Worm (Caenorhabditis elegans) whole organism, young adult: ENCODE measurements around the gene chil-27.

Experiments used
- B0336.3 ChIP-seq: fragments of 200-800 bp; sonication (Bioruptor generic); IDR thresholded peaks from 2 replicates; pipeline ENCODE4 v1.3.6; 2022; ENCODE audit warnings: missing genetic modification characterization, missing compliant biosample characterization
- C06A6.2 ChIP-seq: fragments of 200-800 bp; sonication (Bioruptor generic); conservative IDR thresholded peaks from 2 replicates; pipeline ENCODE4 v1.3.6; 2022; ENCODE audit warnings: missing genetic modification characterization, missing compliant biosample characterization
- F57A8.1 ChIP-seq: fragments of 200-800 bp; sonication (Bioruptor generic); optimal IDR thresholded peaks from 2 replicates; lab custom pipeline; 2018; ENCODE audit warnings: mild to moderate bottlenecking, missing genetic modification characterization, moderate library complexity, missing compliant biosample characterization
- K11D2.4 ChIP-seq: fragments of 200-800 bp; sonication (Bioruptor generic); IDR thresholded peaks from 2 replicates; pipeline ENCODE4 v1.3.6; 2022; ENCODE audit warnings: missing genetic modification reagents, missing genetic modification characterization, missing compliant biosample characterization
- Y67H2A.10 ChIP-seq: fragments of 200-800 bp; sonication (Bioruptor generic); conservative IDR thresholded peaks from 2 replicates; pipeline ENCODE4 v1.3.6; 2022; ENCODE audit warnings: missing genetic modification reagents, missing genetic modification characterization, missing compliant biosample characterization
- ZK185.1 ChIP-seq: sonication (generic microtip); optimal IDR thresholded peaks from 2 replicates; lab custom pipeline; 2016; ENCODE audit warnings: mild to moderate bottlenecking, missing genetic modification characterization, missing compliant biosample characterization; ENCODE audit not compliant: poor library complexity, severe bottlenecking
- aptf-3 ChIP-seq: fragments of 200-800 bp; sonication (Bioruptor generic); IDR thresholded peaks from 2 replicates; pipeline ENCODE4 v1.3.6; 2022; ENCODE audit warnings: missing genetic modification characterization, missing compliant biosample characterization
- athp-1 ChIP-seq: sonication (generic microtip); optimal IDR thresholded peaks from 2 replicates; lab custom pipeline; 2017; ENCODE audit warnings: mild to moderate bottlenecking, missing genetic modification characterization, missing compliant biosample characterization
- bed-1 ChIP-seq: fragments of 200-800 bp; sonication (Bioruptor generic); IDR thresholded peaks from 2 replicates; pipeline ENCODE4 v1.3.6; 2022; ENCODE audit warnings: missing genetic modification reagents, missing genetic modification characterization, missing compliant biosample characterization
- bed-2 ChIP-seq: fragments of 200-800 bp; sonication (Bioruptor generic); IDR thresholded peaks from 2 replicates; pipeline ENCODE4 v1.3.6; 2022; ENCODE audit warnings: missing genetic modification reagents, missing genetic modification characterization, missing compliant biosample characterization
- ccch-3 ChIP-seq: fragments of 200-800 bp; sonication (Bioruptor generic); optimal IDR thresholded peaks from 2 replicates; lab custom pipeline; 2018; ENCODE audit warnings: mild to moderate bottlenecking, missing genetic modification characterization, missing compliant biosample characterization
- cebp-2 ChIP-seq: fragments of 200-800 bp; sonication (Bioruptor generic); IDR thresholded peaks from 2 replicates; pipeline ENCODE4 v1.3.6; 2022; ENCODE audit warnings: missing genetic modification characterization, missing compliant biosample characterization
- ceh-40 ChIP-seq: fragments of 200-800 bp; sonication (Bioruptor generic); IDR thresholded peaks from 2 replicates; pipeline ENCODE4 v1.3.6; 2022; ENCODE audit warnings: missing genetic modification characterization, missing compliant biosample characterization
- dox-1 ChIP-seq: fragments of 200-800 bp; sonication (Bioruptor generic); IDR thresholded peaks from 2 replicates; pipeline ENCODE4 v1.3.6; 2022; ENCODE audit warnings: missing genetic modification reagents, missing genetic modification characterization, missing compliant biosample characterization
- dpff-1 ChIP-seq: sonication (generic microtip); optimal IDR thresholded peaks from 2 replicates; lab custom pipeline; 2017; ENCODE audit warnings: mild to moderate bottlenecking, missing genetic modification characterization, missing compliant biosample characterization
- egl-44 ChIP-seq: fragments of 200-800 bp; sonication (Bioruptor generic); IDR thresholded peaks from 2 replicates; pipeline ENCODE4 v1.3.6; 2022; ENCODE audit warnings: missing genetic modification reagents, missing genetic modification characterization, missing compliant biosample characterization
- ets-4 ChIP-seq: fragments of 200-800 bp; sonication (Bioruptor generic); optimal IDR thresholded peaks from 2 replicates; lab custom pipeline; 2018; ENCODE audit warnings: mild to moderate bottlenecking, missing genetic modification characterization, missing compliant biosample characterization
- hlh-26 ChIP-seq: fragments of 200-800 bp; sonication (Bioruptor generic); conservative IDR thresholded peaks from 2 replicates; pipeline ENCODE4 v1.3.6; 2022; ENCODE audit warnings: missing genetic modification reagents, missing genetic modification characterization, missing compliant biosample characterization
- hrde-1 ChIP-seq: sonication (generic microtip); optimal IDR thresholded peaks from 2 replicates; lab custom pipeline; 2016; ENCODE audit warnings: missing genetic modification characterization, mild to moderate bottlenecking, missing compliant biosample characterization, moderate library complexity, missing genotype, missing genetic modification reagents, borderline replicate concordance
- let-607 ChIP-seq, 2 experiments: fragments of 200-800 bp in 1 of 2; sonication (Bioruptor generic) in 1 of 2; sonication (generic microtip) in 1 of 2; optimal IDR thresholded peaks; 2 replicates each; lab custom pipeline; 2016 to 2018; ENCODE audit warnings: mild to moderate bottlenecking in 2 of 2, missing compliant biosample characterization in 2 of 2, missing genetic modification characterization in 2 of 2, moderate library complexity in 2 of 2, missing genotype in 1 of 2
- madf-10 ChIP-seq: sonication (generic microtip); optimal IDR thresholded peaks from 2 replicates; lab custom pipeline; 2016; ENCODE audit warnings: mild to moderate bottlenecking, missing genetic modification characterization, missing compliant biosample characterization
- mcd-1 ChIP-seq: fragments of 200-800 bp; sonication (Bioruptor generic); IDR thresholded peaks from 2 replicates; pipeline ENCODE4 v1.3.6; 2022; ENCODE audit warnings: missing genetic modification reagents, missing genetic modification characterization, missing compliant biosample characterization
- mxl-1 ChIP-seq: sonication (generic microtip); optimal IDR thresholded peaks from 2 replicates; lab custom pipeline; 2016; ENCODE audit warnings: missing genetic modification characterization, missing compliant biosample characterization
- nhr-80 ChIP-seq: sonication (generic microtip); optimal IDR thresholded peaks from 2 replicates; lab custom pipeline; 2016; ENCODE audit warnings: missing genetic modification characterization, missing compliant biosample characterization
- nhr-90 ChIP-seq: sonication (generic microtip); optimal IDR thresholded peaks from 2 replicates; lab custom pipeline; 2016; ENCODE audit warnings: missing genotype, mild to moderate bottlenecking, missing genetic modification characterization, missing compliant biosample characterization
- repo-1 ChIP-seq: sonication (generic microtip); optimal IDR thresholded peaks from 2 replicates; lab custom pipeline; 2017; ENCODE audit warnings: mild to moderate bottlenecking, missing genetic modification characterization, missing compliant biosample characterization
- sdz-38 ChIP-seq: sonication (generic microtip); optimal IDR thresholded peaks from 2 replicates; lab custom pipeline; 2016; ENCODE audit warnings: missing genotype, missing genetic modification characterization, missing compliant biosample characterization
- sea-2 ChIP-seq: fragments of 200-800 bp; sonication (Bioruptor generic); IDR thresholded peaks from 2 replicates; pipeline ENCODE4 v1.3.6; 2022; ENCODE audit warnings: missing genetic modification characterization, missing compliant biosample characterization
- tbp1 ChIP-seq: fragments of 200-800 bp; sonication (Bioruptor generic); optimal IDR thresholded peaks from 2 replicates; lab custom pipeline; 2018; ENCODE audit warnings: mild to moderate bottlenecking, missing genetic modification characterization, missing compliant biosample characterization
- tbx-9 ChIP-seq: sonication (generic microtip); optimal IDR thresholded peaks from 2 replicates; lab custom pipeline; 2016; ENCODE audit warnings: borderline replicate concordance, missing genetic modification characterization, inconsistent platforms, missing compliant biosample characterization
- tlf-1 ChIP-seq: fragments of 200-800 bp; sonication (Bioruptor generic); optimal IDR thresholded peaks from 2 replicates; lab custom pipeline; 2018; ENCODE audit warnings: mild to moderate bottlenecking, missing genetic modification characterization, missing compliant biosample characterization
- unc-62 ChIP-seq: fragments of 150-350 bp; optimal IDR thresholded peaks from 2 replicates; lab custom pipeline; 2014; ENCODE audit warnings: missing biosample characterization, missing genetic modification reagents, missing genetic modification characterization
- zfh-2 ChIP-seq: fragments of 200-800 bp; sonication (Bioruptor generic); conservative IDR thresholded peaks from 2 replicates; pipeline ENCODE4 v1.3.6; 2022; ENCODE audit warnings: missing genetic modification reagents, missing genetic modification characterization, missing compliant biosample characterization
- ztf-22 ChIP-seq: fragments of 200-800 bp; sonication (Bioruptor generic); optimal IDR thresholded peaks from 2 replicates; lab custom pipeline; 2018; ENCODE audit warnings: mild to moderate bottlenecking, missing genetic modification characterization, moderate library complexity, missing compliant biosample characterization
- ztf-25 ChIP-seq: fragments of 200-800 bp; sonication (Bioruptor generic); IDR thresholded peaks from 2 replicates; pipeline ENCODE4 v1.3.6; 2022; ENCODE audit warnings: missing genetic modification reagents, missing genetic modification characterization, missing compliant biosample characterization

chil-27 gene

DNA sequence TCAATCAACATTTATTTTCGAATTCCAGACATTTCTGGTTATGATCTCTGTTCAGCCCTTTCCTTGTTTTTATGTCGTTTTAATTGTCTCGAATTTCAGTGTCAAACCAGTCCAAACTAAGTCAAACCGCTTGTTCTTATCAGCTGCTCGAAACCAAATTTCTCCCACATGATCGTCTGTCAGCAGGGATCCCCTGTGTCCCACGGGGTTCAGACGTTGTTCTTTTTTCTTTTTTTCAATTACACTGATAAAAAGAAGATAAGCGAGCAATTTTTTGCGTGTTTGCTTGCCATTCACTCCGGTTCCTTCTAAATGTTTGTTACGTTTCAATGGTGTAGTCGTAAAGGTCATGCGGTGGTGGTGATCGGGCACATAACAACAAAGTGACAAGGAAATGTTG lies 24.3 kb downstream of the chil-27 start (continued):
- no peak for TF ChIP-seq dpff-1 (tag; lab: Kevin White, UChicago)
- TF ChIP-seq unc-62 (GFP tag; lab: Kevin White, UChicago) = peak; percentile 46
- TF ChIP-seq Y67H2A.10 (GFP tag; lab: Robert Waterston, UW) = no peak
- TF ChIP-seq nhr-90 (tag; lab: Kevin White, UChicago) = no peak
- no peak for TF ChIP-seq bed-1
- peak; percentile 90 for TF ChIP-seq nhr-80 (tag; lab: Kevin White, UChicago)
- TF ChIP-seq F57A8.1 (GFP tag; lab: Kevin White, UChicago) = no peak
- no peak for TF ChIP-seq zfh-2
- TF ChIP-seq B0336.3 (GFP tag; lab: Robert Waterston, UW) = no peak
- 0 out of 2 replicates have a peak, but pooled peaks have one; percentile 20 for TF ChIP-seq dox-1
- peak; percentile 71 for TF ChIP-seq tlf-1 (GFP tag; lab: Kevin White, UChicago)
- 0 out of 2 replicates have a peak, but pooled peaks have one; percentile 49 for TF ChIP-seq C06A6.2

DNA sequence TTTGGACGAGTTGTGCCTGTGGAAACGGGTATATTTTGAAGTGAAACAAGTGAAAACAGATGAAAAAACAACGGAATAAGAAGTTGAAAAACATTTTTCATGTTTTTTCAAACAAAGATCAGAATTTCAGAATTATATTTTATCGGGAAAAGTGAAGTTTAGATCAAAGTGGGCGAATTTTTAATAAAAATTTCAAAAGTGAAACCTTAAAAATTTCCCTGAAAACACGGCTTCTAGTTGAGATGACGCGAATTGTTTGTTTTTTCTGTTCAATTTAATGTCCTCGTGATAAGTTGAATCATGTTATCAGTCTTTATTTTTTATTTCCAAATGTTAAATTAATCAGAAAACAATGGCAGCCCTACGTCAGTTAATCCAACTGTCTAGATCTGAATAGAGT lies 29.5 kb downstream of the chil-27 start, which contains the start of gene gcy-3:
gcy-3 (minus strand) TSS at position 101 of the 400 bp plus-strand sequence.
- no peak for TF ChIP-seq sdz-38

DNA sequence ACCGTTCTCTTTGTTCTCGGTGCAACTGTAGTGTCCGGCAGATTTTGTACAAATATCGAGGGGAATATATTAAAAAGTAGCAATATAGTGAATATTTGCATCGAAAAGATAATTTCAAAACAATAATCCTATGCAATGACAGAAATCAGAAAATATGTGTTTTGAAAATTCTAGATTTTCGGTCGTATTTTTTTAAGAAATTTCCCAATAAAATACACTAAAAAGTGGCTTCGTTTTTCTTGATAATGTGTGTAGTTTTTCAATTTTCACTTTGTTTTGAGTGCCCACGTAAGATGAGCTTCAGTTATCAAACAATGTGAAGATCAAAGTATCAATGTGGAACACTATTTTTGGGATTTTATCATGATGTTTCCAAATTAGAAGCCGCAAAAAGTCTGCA lies 39.2 kb downstream of the chil-27 start, which contains the start of gene gcy-1:
gcy-1 (minus strand) TSS at position 101 of the 400 bp plus-strand sequence.
- TF ChIP-seq repo-1 (no peak), tbp1 (GFP tag; lab: Kevin White, UChicago) (no peak), mxl-1 (no peak)

DNA sequence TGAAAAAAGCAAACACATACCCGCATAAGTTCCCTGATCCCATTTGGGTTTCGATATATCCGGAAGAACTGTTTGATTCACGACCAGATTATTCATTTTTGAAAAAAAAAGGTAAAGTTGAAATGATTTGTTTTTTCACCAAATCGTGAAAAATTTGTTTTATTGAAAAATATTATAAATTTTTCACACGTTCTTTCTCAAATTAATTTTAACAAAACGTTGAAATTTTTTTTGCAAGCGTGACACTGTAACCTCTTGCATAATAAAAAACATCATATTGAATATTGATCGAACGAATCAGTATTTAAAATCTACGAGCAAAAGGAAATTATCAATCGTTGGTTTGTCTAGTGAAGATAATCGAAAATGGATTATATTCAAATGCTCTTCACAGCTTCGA lies 41.1 kb downstream of the chil-27 start, which contains the start of the genes sfxn-1.1 and AH6.3:
sfxn-1.1 (minus strand) TSS at position 101 of the 400 bp plus-strand sequence.
AH6.3 (plus strand) TSS at position 275 of the 400 bp plus-strand sequence.
- TF ChIP-seq unc-62 (GFP tag; lab: Kevin White, UChicago) (no peak), bed-2 (GFP tag; lab: Robert Waterston, UW) (no peak), cebp-2 (GFP tag; lab: Robert Waterston, UW) (no peak), ztf-25 (GFP tag; lab: Robert Waterston, UW) (no peak), ets-4 (GFP tag; lab: Kevin White, UChicago) (no peak), K11D2.4 (GFP tag; lab: Robert Waterston, UW) (no peak), athp-1 (tag; lab: Kevin White, UChicago) (no peak), sea-2 (GFP tag; lab: Robert Waterston, UW) (no peak), aptf-3 (GFP tag; lab: Robert Waterston, UW) (no peak), mcd-1 (no peak), madf-10 (no peak), ccch-3 (no peak), egl-44 (no peak), let-607 (tag; optimal IDR thresholded peaks at IDR 0.05; lab: Kevin White, UChicago) (no peak), tbx-9 (tag; lab: Kevin White, UChicago) (no peak), hrde-1 (tag; lab: Kevin White, UChicago) (no peak), ztf-22 (GFP tag; lab: Kevin White, UChicago) (no peak), ceh-40 (GFP tag; lab: Robert Waterston, UW) (no peak), ZK185.1 (tag; lab: Kevin White, UChicago) (no peak), hlh-26 (GFP tag; lab: Robert Waterston, UW) (no peak)
